Fruit fly (Drosophila melanogaster) whole organism, embryonic: ENCODE measurements around the gene Ufd1.

ENCODE experiments used
- Bteb2 ChIP-seq: fragments of 200-800 bp; sonication (Bioruptor generic); optimal IDR thresholded peaks from 2 replicates; lab custom pipeline; 2016; ENCODE audit warnings: missing biosample characterization, missing genetic modification characterization
- CG10267 ChIP-seq: fragments of 200-800 bp; sonication (Bioruptor generic); optimal IDR thresholded peaks from 2 replicates; lab custom pipeline; 2018; ENCODE audit warnings: missing biosample characterization, mild to moderate bottlenecking, missing genetic modification characterization, moderate library complexity
- CG10979 ChIP-seq: fragments of 200-800 bp; sonication (Bioruptor generic); optimal IDR thresholded peaks from 2 replicates; lab custom pipeline; 2018; ENCODE audit warnings: missing biosample characterization, mild to moderate bottlenecking, missing genetic modification characterization, moderate library complexity
- CG14710 ChIP-seq: fragments of 200-800 bp; sonication (Bioruptor generic); optimal IDR thresholded peaks from 3 replicates; lab custom pipeline; 2019; ENCODE audit warnings: missing biosample characterization, mild to moderate bottlenecking, missing genetic modification characterization, moderate library complexity
- CG15073 ChIP-seq: fragments of 200-800 bp; sonication (Bioruptor generic); optimal IDR thresholded peaks from 2 replicates; lab custom pipeline; 2016; ENCODE audit warnings: missing biosample characterization, missing genetic modification characterization
- CG15514 ChIP-seq: fragments of 200-800 bp; sonication (Bioruptor generic); optimal IDR thresholded peaks from 3 replicates; lab custom pipeline; 2017; ENCODE audit warnings: missing biosample characterization, missing genetic modification characterization, mild to moderate bottlenecking, moderate library complexity, missing genetic modification reagents
- CG17186 ChIP-seq: fragments of 200-800 bp; sonication (Bioruptor generic); optimal IDR thresholded peaks from 3 replicates; lab custom pipeline; 2017; ENCODE audit warnings: missing biosample characterization, missing genetic modification reagents, missing genetic modification characterization
- CG18764 ChIP-seq: fragments of 200-800 bp; sonication (Bioruptor generic); optimal IDR thresholded peaks from 3 replicates; lab custom pipeline; 2016; ENCODE audit warnings: missing biosample characterization, missing genetic modification characterization
- CG2129 ChIP-seq: fragments of 200-800 bp; sonication (Bioruptor generic); IDR thresholded peaks from 2 replicates; pipeline ENCODE4 v1.3.6; 2022; ENCODE audit warnings: missing biosample characterization, missing genetic modification characterization; ENCODE audit not compliant: partially characterized antibody
- CG3065 ChIP-seq: fragments of 200-800 bp; sonication (Bioruptor generic); optimal IDR thresholded peaks from 2 replicates; lab custom pipeline; 2016; ENCODE audit warnings: missing biosample characterization, missing genetic modification characterization
- CG33557 ChIP-seq: fragments of 200-800 bp; sonication (Bioruptor generic); optimal IDR thresholded peaks from 2 replicates; lab custom pipeline; 2019; ENCODE audit warnings: missing biosample characterization, mild to moderate bottlenecking, missing genetic modification characterization, moderate library complexity
- CG34422 ChIP-seq: fragments of 200-800 bp; sonication (Bioruptor generic); IDR thresholded peaks from 3 replicates; pipeline ENCODE4 v1.3.6; 2022; ENCODE audit warnings: missing biosample characterization, missing genetic modification characterization
- CG4617 ChIP-seq: fragments of 200-800 bp; sonication (Bioruptor generic); optimal IDR thresholded peaks from 3 replicates; lab custom pipeline; 2016; ENCODE audit warnings: missing biosample characterization, missing genetic modification characterization, borderline replicate concordance
- CG8478 ChIP-seq: fragments of >200 bp; optimal IDR thresholded peaks from 2 replicates; lab custom pipeline; 2018
- CG9797 ChIP-seq: fragments of 200-800 bp; sonication (Bioruptor generic); optimal IDR thresholded peaks from 3 replicates; lab custom pipeline; 2018; ENCODE audit warnings: missing biosample characterization, mild to moderate bottlenecking, missing genetic modification characterization
- Dp ChIP-seq: fragments of 200-800 bp; sonication (Bioruptor generic); optimal IDR thresholded peaks from 2 replicates; lab custom pipeline; 2018; ENCODE audit warnings: missing biosample characterization, mild to moderate bottlenecking, missing genetic modification characterization, moderate library complexity
- E2f2 ChIP-seq: fragments of 200-800 bp; sonication (Bioruptor generic); IDR thresholded peaks from 2 replicates; pipeline ENCODE4 v1.3.6; 2022; ENCODE audit warnings: missing biosample characterization, missing genetic modification characterization
- Fer3 ChIP-seq: fragments of 200-800 bp; sonication (Bioruptor generic); optimal IDR thresholded peaks from 2 replicates; lab custom pipeline; 2018; ENCODE audit warnings: missing biosample characterization, mild to moderate bottlenecking, missing genetic modification characterization, moderate library complexity
- Gug ChIP-seq: fragments of 200-800 bp; sonication (Bioruptor generic); IDR thresholded peaks from 4 replicates; pipeline ENCODE4 v1.3.6; 2022; ENCODE audit warnings: missing biosample characterization, missing genetic modification characterization
- HmgZ ChIP-seq: fragments of 200-800 bp; sonication (Bioruptor generic); optimal IDR thresholded peaks from 2 replicates; lab custom pipeline; 2018; ENCODE audit warnings: missing biosample characterization, mild to moderate bottlenecking, missing genetic modification characterization
- Kr ChIP-seq: fragments of 200-800 bp; sonication (Bioruptor generic); optimal IDR thresholded peaks from 2 replicates; lab custom pipeline; 2017; ENCODE audit warnings: missing biosample characterization, mild to moderate bottlenecking, missing genetic modification characterization
- Lim3 ChIP-seq: fragments of 200-800 bp; sonication (Bioruptor generic); IDR thresholded peaks from 2 replicates; pipeline ENCODE4 v1.3.6; 2022; ENCODE audit warnings: missing biosample characterization, missing genetic modification characterization
- MBD-R2 ChIP-seq: fragments of 200-800 bp; sonication (Bioruptor generic); IDR thresholded peaks from 2 replicates; pipeline ENCODE4 v1.3.6; 2022; ENCODE audit warnings: missing biosample characterization, missing genetic modification characterization
- MESR4 ChIP-seq: fragments of 200-800 bp; sonication (Bioruptor generic); optimal IDR thresholded peaks from 2 replicates; lab custom pipeline; 2018; ENCODE audit warnings: missing biosample characterization, mild to moderate bottlenecking, missing genetic modification characterization, moderate library complexity
- Myb ChIP-seq: fragments of 200-800 bp; sonication (Bioruptor generic); optimal IDR thresholded peaks from 2 replicates; lab custom pipeline; 2016; ENCODE audit warnings: missing biosample characterization, missing genetic modification characterization
- Pdp1 ChIP-seq, 2 experiments: fragments of 200-800 bp; sonication (Bioruptor generic); optimal IDR thresholded peaks; 3 replicates each; lab custom pipeline; 2016; ENCODE audit warnings: missing biosample characterization in 2 of 2, missing genetic modification characterization in 2 of 2, mild to moderate bottlenecking in 1 of 2, moderate library complexity in 1 of 2
- Sin3A ChIP-seq: fragments of >200 bp; optimal IDR thresholded peaks from 2 replicates; lab custom pipeline; 2018
- Stat92E ChIP-seq, 3 experiments: fragments of >200 bp in 2 of 3; fragments of 200-800 bp in 1 of 3; sonication (Bioruptor generic) in 1 of 3; optimal IDR thresholded peaks; 2 replicates each; lab custom pipeline; 2017 to 2019; ENCODE audit warnings: missing biosample characterization in 3 of 3, missing genetic modification characterization in 3 of 3, mild to moderate bottlenecking in 1 of 3, moderate library complexity in 1 of 3
- YL-1 ChIP-seq: fragments of 200-800 bp; sonication (Bioruptor generic); optimal IDR thresholded peaks from 3 replicates; lab custom pipeline; 2017; ENCODE audit warnings: missing biosample characterization, mild to moderate bottlenecking, missing genetic modification characterization
- aop ChIP-seq: fragments of 200-800 bp; sonication (Bioruptor generic); IDR thresholded peaks from 2 replicates; pipeline ENCODE4 v1.3.6; 2022; ENCODE audit warnings: missing biosample characterization, missing genetic modification characterization
- bigmax ChIP-seq: fragments of 200-800 bp; sonication (Bioruptor generic); optimal IDR thresholded peaks from 2 replicates; lab custom pipeline; 2018; ENCODE audit warnings: missing biosample characterization, mild to moderate bottlenecking, missing genetic modification characterization
- bsh ChIP-seq, 2 experiments: fragments of 200-800 bp; sonication (Bioruptor generic); optimal IDR thresholded peaks; 2 replicates each; lab custom pipeline; 2017 to 2018; ENCODE audit warnings: mild to moderate bottlenecking in 2 of 2, missing biosample characterization in 2 of 2, missing genetic modification characterization in 2 of 2, moderate library complexity in 1 of 2
- btn ChIP-seq: fragments of 200-800 bp; sonication (Bioruptor generic); optimal IDR thresholded peaks from 2 replicates; lab custom pipeline; 2016; ENCODE audit warnings: missing biosample characterization, missing genetic modification characterization
- corto ChIP-seq: fragments of 200-800 bp; sonication (Bioruptor generic); optimal IDR thresholded peaks from 2 replicates; lab custom pipeline; 2016; ENCODE audit warnings: missing biosample characterization, mild to moderate bottlenecking, missing genetic modification characterization, moderate library complexity
- dpn ChIP-seq, 2 experiments: fragments of 200-800 bp; sonication (Bioruptor generic); optimal IDR thresholded peaks; 3 replicates each; lab custom pipeline; 2016; ENCODE audit warnings: missing biosample characterization in 2 of 2, missing genetic modification characterization in 2 of 2
- fd64A ChIP-seq: fragments of 200-800 bp; sonication (Bioruptor generic); optimal IDR thresholded peaks from 3 replicates; lab custom pipeline; 2018; ENCODE audit warnings: missing biosample characterization, mild to moderate bottlenecking, missing genetic modification characterization
- ftz-f1 ChIP-seq: fragments of 200-800 bp; sonication (Bioruptor generic); optimal IDR thresholded peaks from 2 replicates; lab custom pipeline; 2016; ENCODE audit warnings: missing biosample characterization, missing genetic modification characterization
- gem ChIP-seq: fragments of 200-800 bp; sonication (Bioruptor generic); optimal IDR thresholded peaks from 2 replicates; lab custom pipeline; 2019; ENCODE audit warnings: missing biosample characterization, mild to moderate bottlenecking, missing genetic modification characterization, moderate library complexity
- gfzf ChIP-seq: fragments of 200-800 bp; sonication (Bioruptor generic); optimal IDR thresholded peaks from 2 replicates; lab custom pipeline; 2016; ENCODE audit warnings: missing biosample characterization, mild to moderate bottlenecking, missing genetic modification characterization, moderate library complexity
- phol ChIP-seq: fragments of 200-800 bp; sonication (Bioruptor generic); optimal IDR thresholded peaks from 3 replicates; lab custom pipeline; 2018; ENCODE audit warnings: missing biosample characterization, mild to moderate bottlenecking, missing genetic modification characterization, moderate library complexity
- pzg ChIP-seq: fragments of 200-800 bp; sonication (Bioruptor generic); optimal IDR thresholded peaks from 3 replicates; lab custom pipeline; 2018; ENCODE audit warnings: missing biosample characterization, mild to moderate bottlenecking, missing genetic modification characterization, moderate library complexity
- seq ChIP-seq: fragments of 200-800 bp; sonication (Bioruptor generic); IDR thresholded peaks from 2 replicates; pipeline ENCODE4 v1.3.6; 2022; ENCODE audit warnings: missing biosample characterization, missing genetic modification characterization
- sna ChIP-seq: fragments of 200-800 bp; sonication (Bioruptor generic); IDR thresholded peaks from 2 replicates; pipeline ENCODE4 v1.3.6; 2022; ENCODE audit warnings: missing biosample characterization, missing genetic modification characterization; ENCODE audit not compliant: partially characterized antibody
- stwl ChIP-seq: fragments of 200-800 bp; sonication (Bioruptor generic); optimal IDR thresholded peaks from 3 replicates; lab custom pipeline; 2018; ENCODE audit warnings: missing biosample characterization, mild to moderate bottlenecking, missing genetic modification characterization, moderate library complexity
- trem ChIP-seq: fragments of 200-800 bp; optimal IDR thresholded peaks from 3 replicates; lab custom pipeline; 2019; ENCODE audit warnings: missing biosample characterization, mild to moderate bottlenecking, missing genetic modification characterization, moderate library complexity
- tx ChIP-seq: fragments of 200-800 bp; sonication (Bioruptor generic); optimal IDR thresholded peaks from 2 replicates; lab custom pipeline; 2016; ENCODE audit warnings: missing biosample characterization, missing genetic modification characterization

Ufd1 gene

DNA sequence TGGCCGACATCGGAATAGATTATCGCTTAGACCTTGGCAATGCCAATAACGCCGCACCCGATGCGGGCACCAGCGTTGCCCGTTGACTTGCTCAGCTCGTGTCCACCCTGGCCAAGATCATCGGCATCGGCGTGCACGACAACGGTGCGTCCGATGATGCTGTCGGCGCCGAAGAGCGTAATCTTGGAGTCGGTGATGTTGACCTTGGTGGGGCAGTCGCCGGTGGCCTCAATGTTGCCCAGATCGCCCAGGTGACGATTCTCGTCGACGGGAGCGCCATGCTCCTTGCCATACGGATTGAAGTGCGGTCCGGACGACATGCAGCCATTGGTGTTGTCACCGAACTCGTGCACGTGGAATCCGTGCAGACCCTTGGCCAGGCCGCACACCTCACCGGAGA is 10.6 kb downstream of the Ufd1 start (continued):
- TF ChIP-seq Bteb2 (GFP tag; lab: Kevin White, UChicago), result no peak
- TF ChIP-seq aop (GFP tag; lab: Robert Waterston, UW), result 0 out of 2 replicates have a peak, but pooled peaks have one; percentile 25
- no peak for TF ChIP-seq CG9797 (GFP tag; lab: Kevin White, UChicago)
- TF ChIP-seq HmgZ (tag; lab: Kevin White, UChicago), result no peak
- no peak for TF ChIP-seq Fer3 (tag; lab: Kevin White, UChicago)
- TF ChIP-seq ftz-f1 (GFP tag; lab: Kevin White, UChicago), result peak; percentile 57
- TF ChIP-seq Gug (GFP tag; lab: Robert Waterston, UW), result no peak
- TF ChIP-seq CG3065, result no peak
- TF ChIP-seq CG8478 (lab: Kevin White, UChicago), result peak; percentile 55
- TF ChIP-seq Kr, result no peak

DNA sequence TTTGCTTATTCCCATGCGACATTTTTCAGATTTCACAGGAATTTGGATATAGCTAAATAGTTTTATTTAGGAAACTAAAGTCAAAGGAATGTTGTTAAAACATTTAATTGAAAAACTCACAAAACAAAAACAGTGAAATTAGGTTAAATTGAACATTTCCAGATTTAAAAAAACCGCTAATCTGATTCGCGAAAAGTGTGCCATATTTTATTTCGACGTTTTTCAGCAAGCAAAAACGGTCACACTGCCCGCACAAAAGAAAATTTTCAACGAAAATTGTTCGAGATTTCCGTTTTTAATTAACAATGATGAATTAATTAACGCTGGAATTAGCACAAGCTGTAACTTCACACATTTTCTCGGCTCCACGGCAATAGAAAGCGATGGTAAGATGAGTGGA is 13.6 kb downstream of the Ufd1 start, which contains the start of the genes CG34012 and emei:
Gene CG34012 (minus strand): TSS at position 52 of the 400 bp plus-strand sequence.
Gene emei (plus strand): TSS at position 237 of the 400 bp plus-strand sequence.
- TF ChIP-seq seq (no peak), CG9797 (GFP tag; lab: Kevin White, UChicago) (peak; percentile 47), CG18764 (GFP tag; lab: Kevin White, UChicago) (no peak), bigmax (GFP tag; lab: Kevin White, UChicago) (peak; percentile 82), CG10979 (tag; lab: Kevin White, UChicago) (no peak), CG33557 (GFP tag; lab: Kevin White, UChicago) (no peak), tx (GFP tag; lab: Kevin White, UChicago) (no peak), MBD-R2 (GFP tag; lab: Robert Waterston, UW) (peak; percentile 41; the same call in 1 of the 2 replicates), CG10267 (tag; lab: Kevin White, UChicago) (peak; percentile 10), Sin3A (lab: Kevin White, UChicago) (peak; percentile 21), sna (0 out of 2 replicates have a peak, but pooled peaks have one; percentile 30), fd64A (GFP tag; lab: Kevin White, UChicago) (no peak), trem (tag; lab: Kevin White, UChicago) (peak; percentile 10), CG4617 (GFP tag; lab: Kevin White, UChicago) (peak; percentile 6), btn (GFP tag; lab: Kevin White, UChicago) (no peak), corto (GFP tag; lab: Kevin White, UChicago) (no peak), Stat92E (GFP tag; optimal IDR thresholded peaks at IDR 0.05; lab: Kevin White, UChicago) (no peak), Myb (GFP tag; lab: Kevin White, UChicago) (peak; percentile 32), pzg (GFP tag; lab: Kevin White, UChicago) (peak; percentile 43), gem (tag; lab: Kevin White, UChicago) (no peak), CG34422 (GFP tag; lab: Robert Waterston, UW) (0 out of 3 replicates have a peak, but pooled peaks have one; percentile 37), YL-1 (peak; percentile 26), Pdp1 (GFP tag; optimal IDR thresholded peaks at IDR 0.05; lab: Kevin White, UChicago) (peak in 1 of 2 experiments; percentile 6), gfzf (GFP tag; lab: Kevin White, UChicago) (peak; percentile 77), bsh (GFP tag; optimal IDR thresholded peaks at IDR 0.05; lab: Kevin White, UChicago) (no peak), CG2129 (no peak), phol (tag; lab: Kevin White, UChicago) (peak; percentile 54), stwl (tag; lab: Kevin White, UChicago) (peak; percentile 26), Dp (peak; percentile 80), CG14710 (tag; lab: Kevin White, UChicago) (peak; percentile 60), Lim3 (no peak), MESR4 (GFP tag; lab: Kevin White, UChicago) (peak; percentile 55), CG15514 (peak; percentile 79), E2f2 (GFP tag; lab: Robert Waterston, UW) (peak; percentile 88), dpn (GFP tag; optimal IDR thresholded peaks at IDR 0.05; lab: Kevin White, UChicago) (no peak), CG15073 (GFP tag; lab: Kevin White, UChicago) (no peak), CG17186 (GFP tag; lab: Kevin White, UChicago) (peak; percentile 18)
- TF ChIP-seq, all 482 proteins: peak for 22
